Fruit fly (Drosophila melanogaster): ENCODE data around the gene Tsp26A.

DNA sequence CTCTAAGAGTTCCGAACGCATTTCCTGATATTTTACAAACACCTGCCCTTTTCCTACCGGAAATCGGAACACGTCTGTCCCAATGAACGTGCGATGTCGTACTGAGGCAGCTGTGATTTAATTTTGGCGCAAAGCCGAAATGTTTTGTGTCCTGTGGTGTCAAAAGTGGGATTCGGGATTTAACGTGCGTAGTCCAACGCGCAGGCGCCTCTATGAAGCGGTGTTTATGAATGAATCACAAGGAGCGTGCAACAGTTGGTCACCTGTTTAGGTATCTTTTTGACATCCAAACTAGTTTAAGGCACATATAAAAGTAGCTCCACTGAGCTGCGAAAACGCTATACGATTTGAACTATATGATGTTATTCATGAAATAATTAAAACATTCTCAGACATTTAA lies 34.3 kb downstream of the Tsp26A start, which contains the start of gene CG9109:
- TF ChIP-seq Bgb (GFP tag; IDR thresholded peaks at IDR 0.05; ENCODE audit: partially characterized antibody) (no peak), bowl (GFP tag; IDR thresholded peaks at IDR 0.05) (no peak), CG10565 (GFP tag; optimal IDR thresholded peaks at IDR 0.05) (no peak), CG12071 (GFP tag; optimal IDR thresholded peaks at IDR 0.05) (no peak)
